Worm (Caenorhabditis elegans) whole organism, L2 larva: Measurements from ENCODE around the gene tag-115.

ENCODE experiments used
- C34F6.9 ChIP-seq: fragments of 150-350 bp; optimal IDR thresholded peaks from 2 replicates; lab custom pipeline; 2014; ENCODE audit warnings: missing biosample characterization, missing genetic modification characterization
- F13H6.1 ChIP-seq: sonication (generic microtip); optimal IDR thresholded peaks from 2 replicates; lab custom pipeline; 2016; ENCODE audit warnings: missing genetic modification characterization, missing compliant biosample characterization
- R02D3.7 ChIP-seq: fragments of 150-350 bp; optimal IDR thresholded peaks from 2 replicates; lab custom pipeline; 2014; ENCODE audit warnings: missing biosample characterization, missing genetic modification characterization
- ZK546.5 ChIP-seq: sonication (generic microtip); optimal IDR thresholded peaks from 2 replicates; lab custom pipeline; 2017; ENCODE audit warnings: missing biosample characterization, missing genetic modification characterization
- alr-1 ChIP-seq: fragments of 150-350 bp; optimal IDR thresholded peaks from 2 replicates; lab custom pipeline; 2014; ENCODE audit warnings: missing biosample characterization, missing genetic modification characterization
- aly-2 ChIP-seq: fragments of 150-350 bp; optimal IDR thresholded peaks from 2 replicates; lab custom pipeline; 2014; ENCODE audit warnings: missing biosample characterization, missing genetic modification characterization
- ama-1 ChIP-seq: fragments of 150-350 bp; optimal IDR thresholded peaks from 2 replicates; lab custom pipeline; 2018; ENCODE audit warnings: inconsistent platforms
- blmp-1 ChIP-seq: sonication (generic microtip); optimal IDR thresholded peaks from 2 replicates; lab custom pipeline; 2017; ENCODE audit warnings: missing genetic modification characterization, mild to moderate bottlenecking, missing compliant biosample characterization, antibody characterized with exemption, moderate library complexity; ENCODE audit not compliant: insufficient read depth
- ceh-16 ChIP-seq: fragments of 150-350 bp; optimal IDR thresholded peaks from 2 replicates; lab custom pipeline; 2014; ENCODE audit warnings: missing biosample characterization, missing genetic modification characterization
- ceh-82 ChIP-seq: fragments of 150-350 bp; optimal IDR thresholded peaks from 2 replicates; lab custom pipeline; 2014; ENCODE audit warnings: missing biosample characterization, missing genetic modification characterization
- crh-2 ChIP-seq: sonication (generic microtip); optimal IDR thresholded peaks from 2 replicates; lab custom pipeline; 2017; ENCODE audit warnings: missing biosample characterization, missing genetic modification characterization
- dmd-4 ChIP-seq: sonication (generic microtip); optimal IDR thresholded peaks from 2 replicates; lab custom pipeline; 2017; ENCODE audit warnings: missing biosample characterization, missing genetic modification characterization
- elt-1 ChIP-seq: fragments of 150-350 bp; optimal IDR thresholded peaks from 2 replicates; lab custom pipeline; 2014; ENCODE audit warnings: missing biosample characterization, missing genetic modification characterization
- elt-3 ChIP-seq: sonication (generic microtip); optimal IDR thresholded peaks from 2 replicates; lab custom pipeline; 2017; ENCODE audit warnings: missing biosample characterization, missing genetic modification characterization
- fos-1 ChIP-seq: fragments of 150-350 bp; optimal IDR thresholded peaks from 2 replicates; lab custom pipeline; 2014; ENCODE audit warnings: missing biosample characterization, missing genetic modification characterization
- gmeb-1 ChIP-seq: fragments of 150-350 bp; optimal IDR thresholded peaks from 2 replicates; lab custom pipeline; 2014; ENCODE audit warnings: missing biosample characterization, missing genetic modification characterization
- lin-11 ChIP-seq: fragments of 150-350 bp; sonication (generic microtip); optimal IDR thresholded peaks from 2 replicates; lab custom pipeline; 2014; ENCODE audit warnings: missing biosample characterization, missing genetic modification characterization, inconsistent platforms, mixed read lengths
- lin-39 ChIP-seq: fragments of 150-350 bp; optimal IDR thresholded peaks from 2 replicates; lab custom pipeline; 2014; ENCODE audit warnings: missing biosample characterization, missing genetic modification reagents, missing genetic modification characterization
- lsy-2 ChIP-seq, 2 experiments: fragments of 150-350 bp in 1 of 2; sonication (generic microtip) in 1 of 2; optimal IDR thresholded peaks; 2 replicates each; lab custom pipeline; 2014 to 2017; ENCODE audit warnings: missing biosample characterization in 2 of 2, missing genetic modification characterization in 2 of 2
- mbf-1 ChIP-seq: sonication (generic microtip); optimal IDR thresholded peaks from 2 replicates; lab custom pipeline; 2017; ENCODE audit warnings: missing biosample characterization, missing genetic modification characterization
- mdl-1 ChIP-seq, 2 experiments: fragments of 150-350 bp in 1 of 2; sonication (generic microtip) in 1 of 2; optimal IDR thresholded peaks; 2 replicates each; lab custom pipeline; 2017; ENCODE audit warnings: missing biosample characterization in 2 of 2, missing genetic modification characterization in 2 of 2
- nhr-10 ChIP-seq: sonication (generic microtip); optimal IDR thresholded peaks from 2 replicates; lab custom pipeline; 2017; ENCODE audit warnings: missing biosample characterization, missing genetic modification characterization
- nhr-11 ChIP-seq: fragments of 150-350 bp; optimal IDR thresholded peaks from 2 replicates; lab custom pipeline; 2014; ENCODE audit warnings: missing biosample characterization, missing genetic modification characterization
- nhr-129 ChIP-seq: fragments of 150-350 bp; optimal IDR thresholded peaks from 2 replicates; lab custom pipeline; 2014; ENCODE audit warnings: missing biosample characterization, missing genetic modification characterization
- nhr-21 ChIP-seq: fragments of 150-350 bp; optimal IDR thresholded peaks from 2 replicates; lab custom pipeline; 2014; ENCODE audit warnings: missing biosample characterization, missing genetic modification characterization
- nhr-23 ChIP-seq: fragments of 150-350 bp; optimal IDR thresholded peaks from 2 replicates; lab custom pipeline; 2014; ENCODE audit warnings: missing biosample characterization, missing genetic modification reagents, missing genetic modification characterization
- nhr-6 ChIP-seq: fragments of 150-350 bp; optimal IDR thresholded peaks from 2 replicates; lab custom pipeline; 2014; ENCODE audit warnings: missing biosample characterization, missing genetic modification characterization
- skn-1 ChIP-seq: sonication (generic microtip); optimal IDR thresholded peaks from 2 replicates; lab custom pipeline; 2017; ENCODE audit warnings: missing biosample characterization, missing genetic modification characterization
- sma-3 ChIP-seq: sonication (generic microtip); optimal IDR thresholded peaks from 2 replicates; lab custom pipeline; 2016; ENCODE audit warnings: missing genetic modification reagents, missing genetic modification characterization, missing compliant biosample characterization
- sma-9 ChIP-seq, 2 experiments: fragments of 150-350 bp in 1 of 2; sonication (generic microtip) in 1 of 2; optimal IDR thresholded peaks; 2 replicates each; lab custom pipeline; 2014 to 2016; ENCODE audit warnings: missing genetic modification characterization in 2 of 2, mild to moderate bottlenecking in 1 of 2, missing biosample characterization in 1 of 2, missing compliant biosample characterization in 1 of 2, missing genetic modification reagents in 1 of 2, moderate library complexity in 1 of 2
- unc-39 ChIP-seq: fragments of 150-350 bp; optimal IDR thresholded peaks from 2 replicates; lab custom pipeline; 2014; ENCODE audit warnings: missing biosample characterization, missing genetic modification characterization
- unc-55 ChIP-seq: fragments of 150-350 bp; sonication (generic microtip); optimal IDR thresholded peaks from 3 replicates; lab custom pipeline; 2014; ENCODE audit warnings: missing biosample characterization, missing genetic modification reagents, missing genetic modification characterization
- zag-1 ChIP-seq: fragments of 150-350 bp; optimal IDR thresholded peaks from 2 replicates; lab custom pipeline; 2014; ENCODE audit warnings: missing biosample characterization, missing genetic modification characterization
- ztf-1 ChIP-seq: fragments of 200-800 bp; sonication (Bioruptor generic); conservative IDR thresholded peaks from 2 replicates; pipeline ENCODE4 v1.3.6; 2022; ENCODE audit warnings: missing genetic modification characterization, missing compliant biosample characterization
- ztf-11 ChIP-seq: sonication (generic microtip); optimal IDR thresholded peaks from 2 replicates; lab custom pipeline; 2017; ENCODE audit warnings: missing biosample characterization, missing genetic modification characterization

tag-115 gene

ce11 chrIV:13221657-13222056 lies 17.6 kb downstream of the tag-115 start, which contains the start of gene C48D1.5:
C48D1.5 (plus strand) TSS chrIV:13221957.
- no peak for TF ChIP-seq C34F6.9 (tag; lab: Kevin White, UChicago)
- no peak for TF ChIP-seq alr-1 (tag; lab: Kevin White, UChicago)
- no peak for TF ChIP-seq elt-3 (tag; lab: Kevin White, UChicago)
- no peak for TF ChIP-seq crh-2 (tag; lab: Kevin White, UChicago)
- no peak for TF ChIP-seq sma-9 (GFP tag; optimal IDR thresholded peaks at IDR 0.05; lab: Kevin White, UChicago)
- TF ChIP-seq sma-9 (tag; optimal IDR thresholded peaks at IDR 0.05; lab: Kevin White, UChicago) = no peak
- TF ChIP-seq unc-39 = no peak
- TF ChIP-seq ztf-1 (GFP tag; lab: Robert Waterston, UW) = no peak
- TF ChIP-seq gmeb-1 (tag; lab: Kevin White, UChicago) = no peak
- TF ChIP-seq dmd-4 = no peak
- no peak for TF ChIP-seq zag-1 (tag; lab: Kevin White, UChicago)
- no peak for TF ChIP-seq ztf-11 (tag; lab: Kevin White, UChicago)
- TF ChIP-seq mdl-1 (tag; optimal IDR thresholded peaks at IDR 0.05; lab: Kevin White, UChicago) = no peak
- no peak for TF ChIP-seq mbf-1
- TF ChIP-seq elt-1 (tag; lab: Kevin White, UChicago) = no peak
- no peak for TF ChIP-seq nhr-21 (tag; lab: Kevin White, UChicago)
- TF ChIP-seq nhr-10 (tag; lab: Kevin White, UChicago) = no peak
- no peak for TF ChIP-seq nhr-11 (tag; lab: Kevin White, UChicago)

- no peak for TF ChIP-seq nhr-23 (tag; lab: Kevin White, UChicago)
- TF ChIP-seq lin-11 = no peak
- no peak for TF ChIP-seq nhr-129
- TF ChIP-seq ceh-16 = no peak
- TF ChIP-seq ama-1 (lab: Kevin White, UChicago) = no peak
These were observed 18.6 kb downstream of the tag-115 start for ce11 chrIV:13220594-13220993.

- TF ChIP-seq ZK546.5 (tag; lab: Kevin White, UChicago) (no peak), nhr-6 (tag; lab: Kevin White, UChicago) (no peak)
These were observed 24.7 kb downstream of the tag-115 start, which contains the start of gene cho-1 for ce11 chrIV:13214466-13214865. cho-1 (minus strand) TSS chrIV:13214566.

ce11 chrIV:13209566-13209965 lies 29.6 kb downstream of the tag-115 start, which contains the start of gene C48D1.9:
C48D1.9 (minus strand) TSS chrIV:13209666.
- no peak for TF ChIP-seq lsy-2 (tag; optimal IDR thresholded peaks at IDR 0.05; lab: Kevin White, UChicago)
- TF ChIP-seq blmp-1 (tag; lab: Kevin White, UChicago) = no peak
- no peak for TF ChIP-seq F13H6.1 (tag; lab: Kevin White, UChicago)
- no peak for TF ChIP-seq crh-2 (tag; lab: Kevin White, UChicago)
- TF ChIP-seq mbf-1 = no peak
- no peak for TF ChIP-seq nhr-23 (tag; lab: Kevin White, UChicago)
- TF ChIP-seq R02D3.7 (tag; lab: Kevin White, UChicago) = no peak

ce11 chrIV:13205891-13206290 lies 33.3 kb downstream of the tag-115 start:
- TF ChIP-seq ztf-11 (tag; lab: Kevin White, UChicago) (no peak), nhr-23 (tag; lab: Kevin White, UChicago) (no peak), fos-1 (peak; percentile 7), C34F6.9 (tag; lab: Kevin White, UChicago) (peak; percentile 38), gmeb-1 (tag; lab: Kevin White, UChicago) (peak; percentile 65), unc-55 (GFP tag; lab: Kevin White, UChicago) (peak; percentile 50), nhr-11 (tag; lab: Kevin White, UChicago) (no peak), lin-11 (no peak), nhr-129 (peak; percentile 84), elt-1 (tag; lab: Kevin White, UChicago) (no peak), lsy-2 (tag; optimal IDR thresholded peaks at IDR 0.05; lab: Kevin White, UChicago) (peak in 1 of 2 experiments; percentile 45), nhr-10 (tag; lab: Kevin White, UChicago) (no peak), unc-39 (no peak), aly-2 (tag; lab: Kevin White, UChicago) (no peak)

ce11 chrIV:13204037-13204436 lies 35.2 kb downstream of the tag-115 start, which contains the start of gene ced-3:
ced-3 (minus strand) TSS chrIV:13204137.
- TF ChIP-seq sma-9 (GFP tag; optimal IDR thresholded peaks at IDR 0.05; lab: Kevin White, UChicago) (no peak), sma-9 (tag; optimal IDR thresholded peaks at IDR 0.05; lab: Kevin White, UChicago) (no peak), elt-3 (tag; lab: Kevin White, UChicago) (no peak), mbf-1 (no peak), ceh-82 (tag; lab: Kevin White, UChicago) (no peak), aly-2 (tag; lab: Kevin White, UChicago) (no peak), sma-3 (GFP tag; lab: Kevin White, UChicago) (no peak), lin-11 (no peak), nhr-6 (tag; lab: Kevin White, UChicago) (no peak), R02D3.7 (tag; lab: Kevin White, UChicago) (no peak), nhr-21 (tag; lab: Kevin White, UChicago) (no peak), nhr-10 (tag; lab: Kevin White, UChicago) (no peak), nhr-129 (no peak), fos-1 (no peak), ztf-1 (GFP tag; lab: Robert Waterston, UW) (no peak), lsy-2 (tag; optimal IDR thresholded peaks at IDR 0.05; lab: Kevin White, UChicago) (no peak), elt-1 (tag; lab: Kevin White, UChicago) (no peak), unc-55 (GFP tag; lab: Kevin White, UChicago) (no peak), skn-1 (tag; lab: Kevin White, UChicago) (no peak), lin-39 (tag; lab: Kevin White, UChicago) (no peak)
